Fruit fly (Drosophila melanogaster) whole organism: ENCODE results near the gene Pomp.

Experiments used
- CG8478 ChIP-seq: fragments of >200 bp; optimal IDR thresholded peaks from 2 replicates; lab custom pipeline; 2018; ENCODE audit warnings: inconsistent platforms
- Dll ChIP-seq: fragments of >200 bp; optimal IDR thresholded peaks from 2 replicates; lab custom pipeline; 2017
- EcR ChIP-seq, 2 experiments: fragments of >200 bp; optimal IDR thresholded peaks; 2 replicates each; lab custom pipeline; 2017; ENCODE audit warnings: missing biosample characterization in 2 of 2, missing genetic modification characterization in 2 of 2, missing genetic modification reagents in 2 of 2
- pan ChIP-seq: fragments of >200 bp; optimal IDR thresholded peaks from 2 replicates; lab custom pipeline; 2017
- psq ChIP-seq: fragments of >200 bp; optimal IDR thresholded peaks from 2 replicates; lab custom pipeline; 2017
- usp ChIP-seq: fragments of >200 bp; optimal IDR thresholded peaks from 2 replicates; lab custom pipeline; 2017; ENCODE audit warnings: missing biosample characterization, missing genetic modification characterization, mixed read lengths

Pomp gene

dm6 chr2L:20787271-20787791 is at the start of gene Pomp:
Gene Pomp (plus strand): TSS chr2L:20787656.
- no peak for TF ChIP-seq CG8478 (lab: Kevin White, UChicago)
- no peak for TF ChIP-seq Dll (lab: Kevin White, UChicago)
- TF ChIP-seq usp, result no peak
- TF ChIP-seq pan, result peak; percentile 78
- peak; percentile 24 for TF ChIP-seq psq (lab: Kevin White, UChicago)
- TF ChIP-seq EcR (GFP tag; optimal IDR thresholded peaks at IDR 0.05; lab: Kevin White, UChicago), result no peak

DNA sequence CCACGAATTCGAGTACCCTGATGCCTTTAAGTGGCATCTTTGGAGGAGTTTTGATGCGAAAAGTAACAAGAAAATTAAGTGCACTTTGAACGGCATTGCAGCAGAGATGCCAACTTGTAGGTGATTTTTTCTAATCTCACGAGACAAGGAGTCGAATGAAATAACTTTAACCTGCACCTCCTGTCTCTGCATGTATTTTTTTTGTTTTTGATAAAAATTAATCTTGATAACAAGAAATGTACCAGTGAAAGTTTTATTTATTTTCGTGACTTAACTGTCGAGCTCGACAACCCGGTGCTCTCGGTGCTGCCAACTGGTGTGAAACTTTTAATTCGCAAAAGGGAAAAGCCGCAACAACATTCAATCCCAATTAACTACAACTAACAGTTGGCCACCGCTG is 35.3 kb upstream of the Pomp start, which contains the start of the genes Amacr and Ns4:
TSS of gene Amacr (minus strand) at position 182 of the 400 bp plus-strand sequence.
TSS of gene Ns4 (plus strand) at position 317 of the 400 bp plus-strand sequence.
- TF ChIP-seq EcR (GFP tag; optimal IDR thresholded peaks at IDR 0.05; lab: Kevin White, UChicago), result no peak
- no peak for TF ChIP-seq Dll (lab: Kevin White, UChicago)
- TF ChIP-seq usp, result no peak
- no peak for TF ChIP-seq CG8478 (lab: Kevin White, UChicago)
- TF ChIP-seq pan, result no peak
- no peak for TF ChIP-seq psq (lab: Kevin White, UChicago)

dm6 chr2L:20757808-20758187 is 29.7 kb upstream of the Pomp start, which contains the start of the genes Rhau and dia:
Gene Rhau (minus strand): TSS chr2L:20757985.
Gene dia (plus strand): TSS chr2L:20758144.
- no peak for TF ChIP-seq Dll (lab: Kevin White, UChicago)
- TF ChIP-seq usp, result no peak
- TF ChIP-seq pan, result no peak
- TF ChIP-seq EcR (GFP tag; optimal IDR thresholded peaks at IDR 0.05; lab: Kevin White, UChicago), result no peak
- no peak for TF ChIP-seq CG8478 (lab: Kevin White, UChicago)
- no peak for TF ChIP-seq psq (lab: Kevin White, UChicago)

DNA sequence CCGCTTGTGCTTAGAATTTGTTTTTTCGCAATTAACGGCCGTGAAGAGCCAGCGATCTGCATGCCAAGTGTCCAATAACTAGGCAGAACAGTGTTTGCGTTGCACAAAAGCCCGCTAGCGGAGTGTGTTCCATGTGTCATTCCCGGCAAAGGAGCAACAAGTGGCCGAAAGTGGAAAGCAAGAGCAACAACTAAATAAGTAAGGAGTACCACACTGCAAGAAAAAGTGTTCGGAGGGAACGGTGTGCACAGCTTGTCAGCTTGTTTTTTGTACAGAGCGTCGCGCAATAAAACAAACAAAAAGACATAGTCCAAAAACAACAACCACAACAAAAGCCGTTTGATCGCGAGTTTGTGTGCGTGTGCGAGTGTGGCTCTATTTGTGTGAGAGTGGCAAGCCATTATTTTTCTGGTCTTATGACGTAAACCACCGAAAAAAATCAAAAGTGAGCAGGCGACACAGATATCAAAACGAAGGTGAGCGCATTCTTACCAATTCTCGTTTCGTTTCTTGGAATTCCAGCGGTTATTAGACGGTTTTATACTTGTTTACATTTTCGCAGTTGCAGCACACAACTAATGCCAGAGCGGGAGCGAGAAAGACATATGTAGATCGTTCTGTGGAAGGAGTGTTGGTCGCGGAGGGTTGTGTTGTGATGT is 29.1 kb upstream of the Pomp start:
- TF ChIP-seq Dll (lab: Kevin White, UChicago), result no peak
- no peak for TF ChIP-seq CG8478 (lab: Kevin White, UChicago)
- TF ChIP-seq EcR (GFP tag; optimal IDR thresholded peaks at IDR 0.05; lab: Kevin White, UChicago), result no peak
- no peak for TF ChIP-seq pan
- TF ChIP-seq psq (lab: Kevin White, UChicago), result no peak
- TF ChIP-seq usp, result no peak

DNA sequence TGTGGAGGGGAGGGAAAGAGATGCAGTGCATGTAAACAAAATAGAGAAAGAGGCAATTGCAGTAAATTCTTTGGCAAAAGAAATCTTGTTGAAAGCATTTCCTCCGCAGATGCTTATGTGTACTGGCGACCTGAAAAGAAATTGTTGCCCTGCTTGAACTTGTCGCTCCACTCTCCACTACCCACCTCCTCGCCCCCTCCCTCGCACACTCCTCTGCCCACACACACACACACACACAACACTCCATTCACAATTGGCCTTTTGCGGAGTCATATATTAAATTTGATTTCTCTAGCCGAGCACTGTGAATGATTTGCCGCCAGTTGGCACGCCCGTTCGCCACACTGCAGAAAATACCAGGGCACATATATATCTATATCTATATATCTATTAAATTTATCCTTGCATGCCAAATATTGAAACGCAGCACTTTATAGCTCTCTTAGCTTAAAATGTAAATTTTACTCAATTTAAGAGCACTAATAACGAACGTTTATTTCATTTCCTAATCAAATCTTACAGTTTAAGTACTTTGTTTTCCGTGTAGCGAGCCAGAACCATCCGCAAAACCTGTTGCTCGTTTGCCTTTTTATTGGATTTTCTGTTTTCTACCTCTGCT is 28.5 kb upstream of the Pomp start:
- TF ChIP-seq CG8478 (lab: Kevin White, UChicago) (no peak), EcR (GFP tag; optimal IDR thresholded peaks at IDR 0.05; lab: Kevin White, UChicago) (no peak), pan (no peak), Dll (lab: Kevin White, UChicago) (no peak), usp (no peak), psq (lab: Kevin White, UChicago) (no peak)

dm6 chr2L:20759809-20760485 is 27.5 kb upstream of the Pomp start:
- TF ChIP-seq psq (lab: Kevin White, UChicago), result no peak
- TF ChIP-seq usp, result no peak
- TF ChIP-seq Dll (lab: Kevin White, UChicago), result no peak
- TF ChIP-seq EcR (GFP tag; optimal IDR thresholded peaks at IDR 0.05; lab: Kevin White, UChicago), result no peak
- no peak for TF ChIP-seq pan
- TF ChIP-seq CG8478 (lab: Kevin White, UChicago), result no peak

- TF ChIP-seq CG8478 (lab: Kevin White, UChicago) (no peak), usp (no peak), pan (no peak), psq (lab: Kevin White, UChicago) (no peak), EcR (GFP tag; optimal IDR thresholded peaks at IDR 0.05; lab: Kevin White, UChicago) (no peak), Dll (lab: Kevin White, UChicago) (no peak)
Measured at dm6 chr2L:20760956-20761355, 26.5 kb upstream of the Pomp start.

DNA sequence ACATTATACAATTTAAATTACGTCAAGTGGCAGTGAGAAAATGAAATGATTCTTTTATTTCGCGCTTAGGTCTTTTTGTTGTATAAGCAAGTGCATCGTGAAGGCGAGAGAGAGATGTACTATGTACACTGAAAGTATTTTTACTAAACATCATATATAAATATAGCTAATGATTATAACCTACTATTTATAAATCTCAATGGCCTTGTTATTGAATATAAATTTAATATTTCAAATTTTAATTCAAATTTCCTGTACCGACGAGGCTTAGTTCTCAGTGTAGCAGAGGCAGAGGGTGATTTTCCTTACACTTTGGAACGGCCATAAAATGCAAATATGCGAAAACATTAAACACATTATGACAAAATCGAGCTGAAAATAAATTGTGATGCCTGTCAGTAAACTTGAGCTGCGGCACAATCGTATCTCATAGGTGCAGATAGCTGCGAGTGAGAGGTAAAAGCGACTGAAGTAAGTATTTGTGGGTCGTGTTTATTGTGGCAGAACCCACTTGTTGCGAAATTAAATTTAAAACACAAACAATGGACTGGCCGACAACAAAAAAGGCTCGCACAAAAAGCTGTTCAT is 25.4 kb upstream of the Pomp start:
- no peak for TF ChIP-seq EcR (GFP tag; optimal IDR thresholded peaks at IDR 0.05; lab: Kevin White, UChicago)
- TF ChIP-seq pan, result no peak
- TF ChIP-seq CG8478 (lab: Kevin White, UChicago), result no peak
- no peak for TF ChIP-seq Dll (lab: Kevin White, UChicago)
- no peak for TF ChIP-seq psq (lab: Kevin White, UChicago)
- TF ChIP-seq usp, result no peak

DNA sequence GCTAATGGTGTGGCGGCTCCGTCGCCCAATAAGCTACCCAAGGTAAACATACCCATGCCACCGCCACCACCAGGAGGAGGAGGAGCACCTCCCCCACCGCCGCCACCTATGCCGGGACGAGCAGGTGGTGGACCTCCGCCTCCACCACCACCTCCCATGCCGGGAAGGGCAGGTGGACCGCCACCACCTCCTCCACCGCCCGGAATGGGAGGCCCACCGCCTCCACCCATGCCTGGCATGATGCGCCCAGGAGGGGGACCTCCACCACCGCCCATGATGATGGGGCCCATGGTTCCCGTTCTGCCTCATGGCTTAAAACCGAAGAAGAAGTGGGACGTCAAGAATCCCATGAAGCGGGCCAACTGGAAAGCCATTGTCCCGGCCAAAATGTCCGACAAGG is 22.8 kb upstream of the Pomp start:
- TF ChIP-seq EcR (GFP tag; optimal IDR thresholded peaks at IDR 0.05; lab: Kevin White, UChicago) (no peak), psq (lab: Kevin White, UChicago) (no peak), usp (no peak), CG8478 (lab: Kevin White, UChicago) (no peak), Dll (lab: Kevin White, UChicago) (no peak), pan (no peak)

DNA sequence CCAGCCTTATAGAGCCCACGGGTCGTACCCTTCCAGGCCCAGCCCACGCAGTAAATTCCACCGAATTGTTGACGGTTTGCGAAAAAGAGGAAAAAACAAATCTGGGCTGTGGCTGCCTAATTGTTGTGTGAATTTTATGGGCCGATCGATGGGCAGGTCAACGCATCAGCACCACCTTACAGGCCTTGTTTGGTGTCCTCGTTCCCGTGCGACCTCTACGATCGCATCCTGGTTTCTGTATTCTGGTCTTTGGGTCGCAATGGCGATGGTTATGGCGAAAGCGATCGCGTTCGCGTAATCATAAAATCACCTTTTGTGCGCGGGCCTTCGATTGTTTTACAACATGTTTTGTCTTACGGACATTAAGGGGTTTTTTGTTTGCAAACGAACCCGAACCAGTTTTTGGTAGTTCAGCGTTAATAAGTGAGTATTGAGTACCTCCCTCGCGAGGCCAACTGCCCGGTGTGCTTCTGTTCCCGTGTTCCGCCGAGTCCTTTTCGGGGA is 18.8 kb upstream of the Pomp start:
- TF ChIP-seq usp (no peak), psq (lab: Kevin White, UChicago) (no peak), Dll (lab: Kevin White, UChicago) (no peak), CG8478 (lab: Kevin White, UChicago) (no peak)

dm6 chr2L:20770242-20770769 is 17.1 kb upstream of the Pomp start, which contains the start of gene cad:
Gene cad (plus strand): TSS chr2L:20770731.
- TF ChIP-seq CG8478 (lab: Kevin White, UChicago) (peak; percentile 97), psq (lab: Kevin White, UChicago) (no peak), usp (no peak), Dll (lab: Kevin White, UChicago) (peak; percentile 30)
